Worm (Caenorhabditis elegans) whole organism, L4 larva: ENCODE measurements around the gene repo-1.

Source experiments
- F37D6.2 ChIP-seq: sonication (generic microtip); optimal IDR thresholded peaks from 2 replicates; lab custom pipeline; 2016; ENCODE audit warnings: mild to moderate bottlenecking, missing genetic modification characterization, missing compliant biosample characterization
- F44E2.7 ChIP-seq: fragments of 200-800 bp; sonication (Bioruptor generic); IDR thresholded peaks from 2 replicates; pipeline ENCODE4 v2.1.2; 2022; ENCODE audit warnings: missing genetic modification characterization, missing compliant biosample characterization
- R02D3.7 ChIP-seq: fragments of 150-350 bp; sonication (generic microtip); optimal IDR thresholded peaks from 3 replicates; lab custom pipeline; 2014; ENCODE audit warnings: missing biosample characterization, missing genetic modification characterization
- T26A8.4 ChIP-seq: fragments of 200-800 bp; sonication (Bioruptor generic); IDR thresholded peaks from 2 replicates; pipeline ENCODE4 v1.3.6; 2022; ENCODE audit warnings: missing genetic modification characterization, missing compliant biosample characterization
- Y75B8A.6 ChIP-seq: fragments of 200-800 bp; sonication (Bioruptor generic); IDR thresholded peaks from 2 replicates; pipeline ENCODE4 v1.3.6; 2022; ENCODE audit warnings: missing genetic modification reagents, missing genetic modification characterization, missing compliant biosample characterization
- ZK546.5 ChIP-seq, 2 experiments: sonication (generic microtip); optimal IDR thresholded peaks; 2 replicates each; lab custom pipeline; 2017; ENCODE audit warnings: missing biosample characterization in 2 of 2, missing genetic modification characterization in 2 of 2
- aha-1 ChIP-seq: fragments of 150-350 bp; peaks from one replicate; lab custom pipeline; 2014; ENCODE audit warnings: missing biosample characterization, missing genetic modification characterization
- ama-1 ChIP-seq: fragments of 150-350 bp; optimal IDR thresholded peaks from 2 replicates; lab custom pipeline; 2014; ENCODE audit warnings: inconsistent platforms, mixed read lengths
- ceh-44 ChIP-seq: fragments of 200-800 bp; sonication (Bioruptor generic); IDR thresholded peaks from 2 replicates; pipeline ENCODE4 v1.3.6; 2022; ENCODE audit warnings: missing genetic modification reagents, missing genetic modification characterization, missing compliant biosample characterization
- ctbp-1 ChIP-seq: fragments of 200-800 bp; sonication (Bioruptor generic); IDR thresholded peaks from 2 replicates; pipeline ENCODE4 v1.3.6; 2022; ENCODE audit warnings: missing genetic modification reagents, missing genetic modification characterization, missing compliant biosample characterization
- daf-12 ChIP-seq: fragments of 150-350 bp; optimal IDR thresholded peaks from 2 replicates; lab custom pipeline; 2014; ENCODE audit warnings: missing biosample characterization, missing genetic modification reagents, missing genetic modification characterization
- daf-16 ChIP-seq, 3 experiments: sonication (generic microtip); optimal IDR thresholded peaks; 2 replicates each; lab custom pipeline; 2016 to 2017; ENCODE audit warnings: missing genetic modification characterization in 3 of 3, missing genetic modification reagents in 3 of 3, mild to moderate bottlenecking in 2 of 3, missing compliant biosample characterization in 2 of 3, missing biosample characterization in 1 of 3, moderate library complexity in 1 of 3
- daf-19 ChIP-seq: fragments of 200-800 bp; sonication (Bioruptor generic); conservative IDR thresholded peaks from 2 replicates; pipeline ENCODE4 v1.3.6; 2022; ENCODE audit warnings: missing genetic modification characterization, missing compliant biosample characterization
- dmd-8 ChIP-seq: fragments of 200-800 bp; sonication (Bioruptor generic); IDR thresholded peaks from 2 replicates; pipeline ENCODE4 v1.3.6; 2022; ENCODE audit warnings: missing genetic modification characterization, missing compliant biosample characterization
- fos-1 ChIP-seq: fragments of 150-350 bp; optimal IDR thresholded peaks from 2 replicates; lab custom pipeline; 2014; ENCODE audit warnings: missing biosample characterization, missing genetic modification characterization
- hlh-11 ChIP-seq: fragments of 200-800 bp; sonication (Bioruptor generic); optimal IDR thresholded peaks from 2 replicates; lab custom pipeline; 2018; ENCODE audit warnings: mild to moderate bottlenecking, missing genetic modification characterization, missing compliant biosample characterization
- hmg-1.1 ChIP-seq: fragments of 200-800 bp; sonication (Bioruptor generic); IDR thresholded peaks from 2 replicates; pipeline ENCODE4 v1.3.6; 2022; ENCODE audit warnings: missing genetic modification reagents, missing genetic modification characterization, missing compliant biosample characterization
- jun-1 ChIP-seq: fragments of 150-350 bp; optimal IDR thresholded peaks from 2 replicates; lab custom pipeline; 2014; ENCODE audit warnings: missing biosample characterization, missing genetic modification reagents, missing genetic modification characterization
- lim-7 ChIP-seq: fragments of 200-800 bp; sonication (Bioruptor generic); IDR thresholded peaks from 2 replicates; pipeline ENCODE4 v1.3.6; 2022; ENCODE audit warnings: missing genetic modification characterization, missing compliant biosample characterization
- lin-29 ChIP-seq: fragments of 200-800 bp; sonication (Bioruptor generic); IDR thresholded peaks from 2 replicates; pipeline ENCODE4 v1.3.6; 2022; ENCODE audit warnings: missing genetic modification reagents, missing genetic modification characterization, missing compliant biosample characterization
- lsy-2 ChIP-seq, 2 experiments: fragments of 150-350 bp in 1 of 2; sonication (generic microtip) in 1 of 2; optimal IDR thresholded peaks; 2 replicates each; lab custom pipeline; 2014 to 2017; ENCODE audit warnings: missing biosample characterization in 2 of 2, missing genetic modification characterization in 2 of 2
- madf-9 ChIP-seq: fragments of 200-800 bp; sonication (Bioruptor generic); conservative IDR thresholded peaks from 2 replicates; pipeline ENCODE4 v1.3.6; 2022; ENCODE audit warnings: missing genetic modification reagents, missing genetic modification characterization, missing compliant biosample characterization
- mdt-29 ChIP-seq: fragments of 200-800 bp; sonication (Bioruptor generic); IDR thresholded peaks from 2 replicates; pipeline ENCODE4 v1.3.6; 2022; ENCODE audit warnings: missing genetic modification reagents, missing genetic modification characterization, missing compliant biosample characterization
- mep-1 ChIP-seq: fragments of 150-350 bp; sonication (generic microtip); optimal IDR thresholded peaks from 3 replicates; lab custom pipeline; 2014; ENCODE audit warnings: missing biosample characterization, missing genetic modification characterization
- mes-2 ChIP-seq: sonication (generic microtip); optimal IDR thresholded peaks from 2 replicates; lab custom pipeline; 2016; ENCODE audit warnings: missing genotype, mild to moderate bottlenecking, missing genetic modification characterization, missing compliant biosample characterization; ENCODE audit not compliant: poor library complexity, severe bottlenecking
- mxl-3 ChIP-seq: fragments of 200-800 bp; sonication (Bioruptor generic); optimal IDR thresholded peaks from 2 replicates; lab custom pipeline; 2018; ENCODE audit warnings: mild to moderate bottlenecking, missing genetic modification characterization, missing compliant biosample characterization
- nhr-10 ChIP-seq: fragments of 150-350 bp; optimal IDR thresholded peaks from 2 replicates; lab custom pipeline; 2014; ENCODE audit warnings: missing biosample characterization, missing genetic modification characterization
- nhr-25 ChIP-seq: sonication (generic microtip); optimal IDR thresholded peaks from 2 replicates; lab custom pipeline; 2017; ENCODE audit warnings: missing genetic modification characterization, mild to moderate bottlenecking, missing compliant biosample characterization, antibody characterized with exemption, moderate library complexity, borderline replicate concordance; ENCODE audit not compliant: insufficient read depth
- nhr-28 ChIP-seq: fragments of 150-350 bp; optimal IDR thresholded peaks from 2 replicates; lab custom pipeline; 2014; ENCODE audit warnings: missing biosample characterization, missing genetic modification characterization
- nhr-42 ChIP-seq: fragments of 200-800 bp; sonication (Bioruptor generic); IDR thresholded peaks from 2 replicates; pipeline ENCODE4 v1.3.6; 2022; ENCODE audit warnings: missing genetic modification characterization, missing compliant biosample characterization
- nhr-48 ChIP-seq: sonication (generic microtip); optimal IDR thresholded peaks from 2 replicates; lab custom pipeline; 2016; ENCODE audit warnings: mild to moderate bottlenecking, missing genetic modification characterization, missing compliant biosample characterization
- nhr-76 ChIP-seq: fragments of 150-350 bp; optimal IDR thresholded peaks from 2 replicates; lab custom pipeline; 2014; ENCODE audit warnings: missing biosample characterization, missing genetic modification characterization
- pha-4 ChIP-seq, 2 experiments: fragments of 150-350 bp in 1 of 2; fragments of 200-800 bp in 1 of 2; sonication (Bioruptor generic) in 1 of 2; IDR thresholded peaks in 1 of 2; optimal IDR thresholded peaks in 1 of 2; 2 replicates each; pipeline versions ENCODE4 v1.3.6 to Lab custom; 2014 to 2022; ENCODE audit warnings: missing genetic modification characterization in 2 of 2, missing genetic modification reagents in 2 of 2, missing biosample characterization in 1 of 2, missing compliant biosample characterization in 1 of 2
- rbr-2 ChIP-seq: sonication (generic microtip); optimal IDR thresholded peaks from 2 replicates; lab custom pipeline; 2016; ENCODE audit warnings: missing genotype, missing genetic modification characterization, missing compliant biosample characterization
- saeg-2 ChIP-seq: fragments of 200-800 bp; sonication (Bioruptor generic); IDR thresholded peaks from 2 replicates; pipeline ENCODE4 v1.3.6; 2022; ENCODE audit warnings: missing genetic modification reagents, missing genetic modification characterization, missing compliant biosample characterization
- set-16 ChIP-seq: fragments of 200-800 bp; sonication (Bioruptor generic); IDR thresholded peaks from 2 replicates; pipeline ENCODE4 v1.3.6; 2022; ENCODE audit warnings: missing genetic modification reagents, missing genetic modification characterization, missing compliant biosample characterization
- skn-1 ChIP-seq: fragments of 150-350 bp; optimal IDR thresholded peaks from 2 replicates; lab custom pipeline; 2014; ENCODE audit warnings: missing biosample characterization, missing genetic modification characterization
- tag-97 ChIP-seq: fragments of 200-800 bp; sonication (Bioruptor generic); IDR thresholded peaks from 2 replicates; pipeline ENCODE4 v1.3.6; 2022; ENCODE audit warnings: missing genetic modification characterization, missing compliant biosample characterization
- tra-1 ChIP-seq: fragments of 200-800 bp; sonication (Bioruptor generic); IDR thresholded peaks from 2 replicates; pipeline ENCODE4 v1.3.6; 2022; ENCODE audit warnings: missing genetic modification reagents, missing genetic modification characterization, missing compliant biosample characterization
- unc-39 ChIP-seq: sonication (generic microtip); optimal IDR thresholded peaks from 2 replicates; lab custom pipeline; 2017; ENCODE audit warnings: missing biosample characterization, missing genetic modification characterization
- zfp-2 ChIP-seq: sonication (generic microtip); optimal IDR thresholded peaks from 2 replicates; lab custom pipeline; 2016; ENCODE audit warnings: mild to moderate bottlenecking, missing genetic modification characterization, missing compliant biosample characterization
- zfp-3 ChIP-seq: fragments of 200-800 bp; sonication (Bioruptor generic); conservative IDR thresholded peaks from 2 replicates; pipeline ENCODE4 v1.3.6; 2022; ENCODE audit warnings: missing genetic modification reagents, missing genetic modification characterization, missing compliant biosample characterization

Gene repo-1

DNA sequence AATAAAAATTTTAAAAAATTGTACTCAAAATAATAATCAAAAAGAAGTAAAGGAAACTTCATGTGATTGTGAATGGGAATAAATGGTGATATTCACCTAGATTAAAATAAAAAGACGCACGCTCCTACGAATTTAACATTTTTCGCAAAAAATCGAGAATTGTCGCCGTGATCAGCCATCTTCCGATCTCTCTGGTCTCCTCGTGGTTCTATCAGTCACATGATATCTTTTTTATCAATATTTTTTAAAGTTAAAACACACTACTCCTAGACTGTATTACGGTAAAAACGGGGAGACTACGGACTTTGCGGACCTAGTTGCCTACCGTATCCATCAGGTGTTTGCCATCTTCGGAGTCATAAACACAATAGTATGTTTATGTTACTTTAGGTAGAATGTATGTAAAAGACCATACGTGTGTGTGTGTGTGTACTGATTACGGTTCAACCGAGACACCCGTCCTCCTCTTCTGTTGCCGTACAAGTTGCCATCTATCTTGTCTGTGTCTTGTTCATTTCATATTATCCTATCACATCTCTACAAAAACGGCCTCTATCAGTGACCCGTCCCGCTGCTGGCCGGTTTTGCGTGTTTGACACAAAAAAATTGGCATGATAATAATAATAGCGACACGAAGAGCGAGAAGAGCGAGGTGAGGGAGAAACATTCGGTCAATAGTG lies 37.6 kb upstream of the repo-1 start, which contains the start of gene T12G3.2 (continued):
- TF ChIP-seq nhr-28 (peak; percentile 89), mep-1 (tag; lab: Kevin White, UChicago) (peak; percentile 29), nhr-48 (tag; lab: Kevin White, UChicago) (peak; percentile 42), mdt-29 (GFP tag; lab: Robert Waterston, UW) (no peak), F44E2.7 (GFP tag; lab: Robert Waterston, UW) (no peak), daf-19 (GFP tag; lab: Robert Waterston, UW) (no peak), skn-1 (tag; lab: Kevin White, UChicago) (no peak), tag-97 (no peak), Y75B8A.6 (GFP tag; lab: Robert Waterston, UW) (no peak), lsy-2 (tag; optimal IDR thresholded peaks at IDR 0.05; lab: Kevin White, UChicago) (peak in 1 of 2 experiments; percentile 35), saeg-2 (GFP tag; lab: Robert Waterston, UW) (0 out of 2 replicates have a peak, but pooled peaks have one; percentile 42), fos-1 (tag; lab: Kevin White, UChicago) (no peak), daf-12 (tag; lab: Kevin White, UChicago) (no peak), mes-2 (tag; lab: Kevin White, UChicago) (peak; percentile 48), daf-16 (GFP tag; optimal IDR thresholded peaks at IDR 0.05; lab: Kevin White, UChicago) (no peak), daf-16 (tag; optimal IDR thresholded peaks at IDR 0.05; lab: Kevin White, UChicago) (peak; percentile 92), dmd-8 (GFP tag; lab: Robert Waterston, UW) (no peak), nhr-42 (GFP tag; lab: Robert Waterston, UW) (no peak), hlh-11 (tag; lab: Kevin White, UChicago) (peak; percentile 91), nhr-25 (tag; lab: Kevin White, UChicago) (no peak)

DNA sequence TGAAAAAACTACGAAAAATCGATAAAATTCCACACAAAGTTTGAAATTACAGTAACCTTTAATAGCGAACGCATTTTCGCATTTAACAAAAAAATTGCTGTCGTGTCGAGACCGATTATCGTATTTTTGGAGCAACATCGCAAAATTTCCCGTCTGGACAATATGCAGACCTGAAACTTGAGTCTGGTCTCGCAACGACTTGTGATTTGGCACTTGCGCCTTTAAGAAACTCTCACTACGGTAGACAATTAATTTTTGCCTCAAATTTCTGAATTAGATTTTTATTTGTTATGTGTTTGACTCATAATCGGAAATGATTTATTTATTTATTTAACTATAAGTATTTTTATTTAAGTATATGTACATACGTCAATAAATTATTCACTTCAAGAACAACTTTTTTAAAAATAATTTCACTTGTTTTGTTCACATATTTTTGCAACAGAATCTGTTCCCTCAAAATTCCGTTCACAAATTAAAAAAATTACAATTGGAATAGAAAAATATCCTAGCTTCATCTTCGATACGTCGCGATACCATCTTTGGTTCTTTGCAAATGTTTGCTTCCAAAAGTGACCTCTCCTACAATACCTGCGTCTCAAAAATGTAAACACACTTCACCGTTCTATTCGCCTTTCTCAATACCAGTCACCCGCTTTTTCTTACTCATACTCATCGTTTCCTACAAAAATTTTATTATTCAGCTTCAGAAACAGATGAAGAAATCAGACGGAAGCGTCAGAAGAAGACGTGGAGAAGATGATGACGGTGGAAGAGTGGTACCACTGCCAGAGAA lies 36.5 kb upstream of the repo-1 start, which contains the start of gene T12G3.4:
T12G3.4 (plus strand) TSS at position 705 of the 796 bp plus-strand sequence.
- TF ChIP-seq F37D6.2 (tag; lab: Kevin White, UChicago) = no peak
- no peak for TF ChIP-seq pha-4 (GFP tag; IDR thresholded peaks at IDR 0.05; lab: Robert Waterston, UW)
- peak; percentile 68 for TF ChIP-seq pha-4 (tag; optimal IDR thresholded peaks at IDR 0.05; lab: Kevin White, UChicago)

DNA sequence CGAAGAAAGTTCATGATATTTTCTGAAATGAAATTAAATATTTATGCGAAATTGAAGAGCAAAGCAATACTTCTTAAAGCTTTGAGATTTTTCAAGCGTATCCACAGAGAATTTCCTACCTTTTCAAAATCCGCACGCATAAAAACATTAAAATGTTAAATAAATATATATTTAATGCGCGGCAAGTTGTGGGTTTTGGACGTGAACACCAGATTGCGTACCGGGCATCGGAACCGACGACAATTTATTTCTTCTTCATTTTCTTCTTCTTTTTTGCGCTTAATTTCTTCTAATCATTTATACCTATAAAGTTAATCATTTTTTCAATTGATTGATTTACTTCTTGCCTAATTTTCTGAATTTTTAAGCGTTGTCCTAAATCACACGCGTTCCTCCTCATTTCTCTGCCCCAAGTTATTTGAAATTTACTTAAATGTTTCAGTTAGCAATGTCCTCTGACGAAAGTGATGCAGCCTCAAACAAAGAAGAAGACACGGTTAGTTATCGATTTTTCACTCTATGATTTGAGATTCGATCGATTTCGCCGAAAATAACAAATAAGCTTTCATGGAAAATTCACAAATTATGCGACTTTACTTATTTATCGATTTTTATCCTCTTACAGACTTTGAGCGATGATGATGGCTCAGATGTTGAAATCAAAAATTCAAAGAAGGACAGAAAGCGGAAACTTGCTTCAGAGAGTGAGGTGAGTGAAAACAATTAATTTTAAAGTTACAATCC lies 33.1 kb upstream of the repo-1 start, which contains the start of the genes bre-5 and spt-5:
bre-5 (minus strand) TSS at position 167 of the 744 bp plus-strand sequence.
spt-5 (plus strand) TSS at position 443 of the 744 bp plus-strand sequence.
- TF ChIP-seq madf-9 (GFP tag; lab: Robert Waterston, UW) = no peak
- no peak for TF ChIP-seq ZK546.5 (tag; optimal IDR thresholded peaks at IDR 0.05; lab: Kevin White, UChicago)
- TF ChIP-seq ama-1 = no peak
- no peak for TF ChIP-seq set-16
- no peak for TF ChIP-seq pha-4 (GFP tag; IDR thresholded peaks at IDR 0.05; lab: Robert Waterston, UW)
- TF ChIP-seq pha-4 (tag; optimal IDR thresholded peaks at IDR 0.05; lab: Kevin White, UChicago) = no peak
- no peak for TF ChIP-seq ctbp-1
- TF ChIP-seq zfp-2 (tag; lab: Kevin White, UChicago) = no peak
- TF ChIP-seq Y75B8A.6 (GFP tag; lab: Robert Waterston, UW) = no peak
- no peak for TF ChIP-seq lim-7 (GFP tag; lab: Robert Waterston, UW)
- TF ChIP-seq R02D3.7 (tag; lab: Kevin White, UChicago) = no peak
- TF ChIP-seq hmg-1.1 (GFP tag; lab: Robert Waterston, UW) = no peak
- TF ChIP-seq mxl-3 (GFP tag; lab: Kevin White, UChicago) = no peak
- no peak for TF ChIP-seq jun-1
- TF ChIP-seq skn-1 (tag; lab: Kevin White, UChicago) = no peak
- TF ChIP-seq rbr-2 (tag; lab: Kevin White, UChicago) = no peak
- TF ChIP-seq zfp-3 (GFP tag; lab: Robert Waterston, UW) = no peak
- TF ChIP-seq T26A8.4 (GFP tag; lab: Robert Waterston, UW) = no peak
- no peak for TF ChIP-seq F37D6.2 (tag; lab: Kevin White, UChicago)
- TF ChIP-seq tra-1 (GFP tag; lab: Robert Waterston, UW) = no peak
- TF ChIP-seq mes-2 (tag; lab: Kevin White, UChicago) = peak; percentile 65
- TF ChIP-seq ceh-44 (GFP tag; lab: Robert Waterston, UW) = no peak
- TF ChIP-seq nhr-48 (tag; lab: Kevin White, UChicago) = no peak
- no peak for TF ChIP-seq aha-1 (tag; lab: Kevin White, UChicago)
- TF ChIP-seq nhr-10 = no peak
- no peak for TF ChIP-seq unc-39
- TF ChIP-seq nhr-76 (tag; lab: Kevin White, UChicago) = no peak
- TF ChIP-seq lin-29 (GFP tag; lab: Robert Waterston, UW) = no peak
